Worm (Caenorhabditis elegans) whole organism, L1 larva: ENCODE data around the gene D2096.6.
"Not testable (repeated sequence)": the region's sequence is repeated elsewhere in the genome, so short reads cannot be mapped to it uniquely, and the experiment has no call there.

ENCODE experiments used
- C04F5.9 ChIP-seq: sonication (generic microtip); optimal IDR thresholded peaks from 2 replicates; lab custom pipeline; 2016; ENCODE audit warnings: missing genetic modification characterization, missing compliant biosample characterization
- Y116A8C.19 ChIP-seq: sonication (generic microtip); optimal IDR thresholded peaks from 2 replicates; lab custom pipeline; 2016; ENCODE audit warnings: missing compliant biosample characterization, missing genetic modification characterization, borderline replicate concordance
- aha-1 ChIP-seq: fragments of 150-350 bp; optimal IDR thresholded peaks from 2 replicates; lab custom pipeline; 2014; ENCODE audit warnings: missing biosample characterization, missing genetic modification characterization
- alr-1 ChIP-seq: fragments of 200-800 bp; sonication (Bioruptor generic); optimal IDR thresholded peaks from 2 replicates; lab custom pipeline; 2018; ENCODE audit warnings: borderline replicate concordance, mild to moderate bottlenecking, missing genetic modification characterization, missing compliant biosample characterization
- aly-2 ChIP-seq: fragments of 150-350 bp; optimal IDR thresholded peaks from 2 replicates; lab custom pipeline; 2014; ENCODE audit warnings: missing biosample characterization, missing genetic modification characterization
- ceh-63 ChIP-seq: fragments of 200-800 bp; sonication (Bioruptor generic); optimal IDR thresholded peaks from 2 replicates; lab custom pipeline; 2018; ENCODE audit warnings: mild to moderate bottlenecking, missing genetic modification characterization, missing compliant biosample characterization
- ceh-82 ChIP-seq, 3 experiments: fragments of 150-350 bp in 1 of 3; sonication (generic microtip) in 2 of 3; optimal IDR thresholded peaks; 2 replicates each; lab custom pipeline; 2014 to 2017; ENCODE audit warnings: missing biosample characterization in 3 of 3, missing genetic modification characterization in 3 of 3
- ceh-88 ChIP-seq: fragments of 200-800 bp; sonication (Bioruptor generic); IDR thresholded peaks from 2 replicates; pipeline ENCODE4 v1.3.6; 2022; ENCODE audit warnings: missing genetic modification characterization, missing compliant biosample characterization
- ceh-90 ChIP-seq: sonication (generic microtip); optimal IDR thresholded peaks from 2 replicates; lab custom pipeline; 2016; ENCODE audit warnings: missing genetic modification characterization, missing compliant biosample characterization
- ces-1 ChIP-seq: fragments of 150-350 bp; optimal IDR thresholded peaks from 2 replicates; lab custom pipeline; 2014; ENCODE audit warnings: missing biosample characterization, missing genetic modification reagents, missing genetic modification characterization
- dsc-1 ChIP-seq: sonication (generic microtip); optimal IDR thresholded peaks from 2 replicates; lab custom pipeline; 2016; ENCODE audit warnings: mild to moderate bottlenecking, missing genetic modification characterization, missing compliant biosample characterization
- efl-3 ChIP-seq: fragments of 200-800 bp; sonication (Bioruptor generic); optimal IDR thresholded peaks from 2 replicates; lab custom pipeline; 2018; ENCODE audit warnings: mild to moderate bottlenecking, missing genetic modification characterization, missing compliant biosample characterization
- elt-2 ChIP-seq: sonication (generic microtip); optimal IDR thresholded peaks from 2 replicates; lab custom pipeline; 2016; ENCODE audit warnings: missing genetic modification characterization, mild to moderate bottlenecking, inconsistent platforms, missing compliant biosample characterization, missing genetic modification reagents
- elt-3 ChIP-seq, 6 experiments: fragments of 150-350 bp in 1 of 6; sonication (generic microtip); optimal IDR thresholded peaks; 2 replicates each; lab custom pipeline; 2017 to 2018; ENCODE audit warnings: missing biosample characterization in 6 of 6, missing genetic modification characterization in 6 of 6, inconsistent platforms in 1 of 6
- grh-1 ChIP-seq: fragments of 200-800 bp; sonication (Bioruptor generic); IDR thresholded peaks from 2 replicates; pipeline ENCODE4 v1.3.6; 2022; ENCODE audit warnings: missing genetic modification reagents, missing genetic modification characterization, missing compliant biosample characterization
- hlh-17 ChIP-seq: fragments of 200-800 bp; sonication (Bioruptor generic); optimal IDR thresholded peaks from 2 replicates; lab custom pipeline; 2018; ENCODE audit warnings: missing genetic modification characterization, mild to moderate bottlenecking, missing compliant biosample characterization, moderate library complexity, borderline replicate concordance
- lin-13 ChIP-seq: fragments of 150-350 bp; optimal IDR thresholded peaks from 2 replicates; lab custom pipeline; 2014; ENCODE audit warnings: missing biosample characterization, missing genetic modification reagents, missing genetic modification characterization
- lin-14 ChIP-seq: fragments of 200-800 bp; sonication (Bioruptor generic); optimal IDR thresholded peaks from 2 replicates; lab custom pipeline; 2018; ENCODE audit warnings: mild to moderate bottlenecking, missing genetic modification characterization, moderate library complexity, missing compliant biosample characterization
- lin-35 ChIP-seq, 2 experiments: fragments of 150-350 bp; optimal IDR thresholded peaks; 2 replicates each; lab custom pipeline; 2014; ENCODE audit warnings: missing biosample characterization in 2 of 2, missing genetic modification characterization in 2 of 2, missing genetic modification reagents in 2 of 2
- nhr-11 ChIP-seq: fragments of 150-350 bp; optimal IDR thresholded peaks from 2 replicates; lab custom pipeline; 2014; ENCODE audit warnings: missing biosample characterization, missing genetic modification characterization
- nhr-19 ChIP-seq: fragments of 200-800 bp; sonication (Bioruptor generic); conservative IDR thresholded peaks from 2 replicates; pipeline ENCODE4 v1.3.6; 2022; ENCODE audit warnings: missing genetic modification characterization, missing compliant biosample characterization
- nhr-20 ChIP-seq: sonication (generic microtip); optimal IDR thresholded peaks from 2 replicates; lab custom pipeline; 2016; ENCODE audit warnings: mild to moderate bottlenecking, missing genetic modification characterization, missing compliant biosample characterization
- nhr-28 ChIP-seq: fragments of 150-350 bp; optimal IDR thresholded peaks from 2 replicates; lab custom pipeline; 2014; ENCODE audit warnings: missing biosample characterization, missing genetic modification characterization
- nhr-76 ChIP-seq: sonication (generic microtip); optimal IDR thresholded peaks from 2 replicates; lab custom pipeline; 2017; ENCODE audit warnings: missing biosample characterization, missing genetic modification characterization
- nhr-77 ChIP-seq: fragments of 150-350 bp; optimal IDR thresholded peaks from 2 replicates; lab custom pipeline; 2014; ENCODE audit warnings: missing biosample characterization, missing genetic modification characterization
- nhr-84 ChIP-seq: sonication (generic microtip); optimal IDR thresholded peaks from 2 replicates; lab custom pipeline; 2017; ENCODE audit warnings: missing biosample characterization, missing genetic modification characterization
- nhr-85 ChIP-seq: sonication (generic microtip); peaks from one replicate; lab custom pipeline; 2016; ENCODE audit warnings: missing genetic modification characterization, inconsistent platforms, missing compliant biosample characterization
- nhr-90 ChIP-seq: sonication (generic microtip); optimal IDR thresholded peaks from 2 replicates; lab custom pipeline; 2016; ENCODE audit warnings: mild to moderate bottlenecking, missing genetic modification characterization, missing compliant biosample characterization; ENCODE audit not compliant: poor library complexity
- pax-3 ChIP-seq: fragments of 200-800 bp; sonication (Bioruptor generic); optimal IDR thresholded peaks from 2 replicates; lab custom pipeline; 2018; ENCODE audit warnings: mild to moderate bottlenecking, missing genetic modification characterization, moderate library complexity, missing compliant biosample characterization
- pqm-1 ChIP-seq: sonication (generic microtip); optimal IDR thresholded peaks from 3 replicates; lab custom pipeline; 2017; ENCODE audit warnings: missing biosample characterization, missing genetic modification characterization
- snpc-4 ChIP-seq: fragments of 150-350 bp; optimal IDR thresholded peaks from 2 replicates; lab custom pipeline; 2014; ENCODE audit warnings: missing biosample characterization, missing genetic modification characterization
- sox-4 ChIP-seq: sonication (generic microtip); optimal IDR thresholded peaks from 2 replicates; lab custom pipeline; 2016; ENCODE audit warnings: missing genetic modification characterization, missing compliant biosample characterization
- sptf-1 ChIP-seq: fragments of 150-350 bp; optimal IDR thresholded peaks from 2 replicates; lab custom pipeline; 2014; ENCODE audit warnings: missing biosample characterization, missing genetic modification characterization
- tlp-1 ChIP-seq: fragments of 150-350 bp; optimal IDR thresholded peaks from 2 replicates; lab custom pipeline; 2014; ENCODE audit warnings: missing biosample characterization, missing genetic modification characterization
- xbp-1 ChIP-seq: sonication (generic microtip); optimal IDR thresholded peaks from 2 replicates; lab custom pipeline; 2016; ENCODE audit warnings: missing genetic modification characterization, missing compliant biosample characterization

Gene D2096.6

DNA sequence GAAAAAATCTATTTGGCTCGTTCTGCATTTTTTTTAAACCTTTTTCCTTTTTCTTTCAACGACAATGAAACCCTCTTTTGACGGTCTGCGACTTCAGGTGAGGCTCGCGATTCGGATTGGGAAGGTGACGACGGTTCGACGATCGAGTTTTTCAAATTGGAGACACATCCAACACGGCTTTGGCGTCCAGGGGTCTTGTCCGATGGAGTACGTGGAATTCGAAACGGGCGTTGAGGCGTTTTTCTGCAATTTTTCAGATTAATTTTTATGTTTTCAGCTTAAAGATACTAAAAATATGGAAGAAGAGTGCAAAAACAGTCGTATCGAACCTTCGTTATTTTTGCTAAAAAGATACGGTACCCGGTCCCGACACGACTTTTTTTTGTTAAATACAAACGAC is 20.1 kb upstream of the D2096.6 start, which contains the start of gene D2096.10:
D2096.10 (minus strand) TSS at position 101 of the 400 bp plus-strand sequence.
- not testable (repeated sequence) for TF ChIP-seq nhr-20 (tag; lab: Kevin White, UChicago); nhr-11; aly-2 (tag; lab: Kevin White, UChicago)
- TF ChIP-seq, all 84 proteins: peak for 0; not testable (repeated sequence) for 84

ce11 chrIV:8385662-8386061 is 16.6 kb upstream of the D2096.6 start:
- TF ChIP-seq nhr-28, result no peak
- TF ChIP-seq lin-14 (GFP tag; lab: Kevin White, UChicago), result peak; percentile 39

ce11 chrIV:8384737-8385136 is 15.7 kb upstream of the D2096.6 start:
- TF ChIP-seq pax-3 (tag; lab: Kevin White, UChicago) (no peak), C04F5.9 (tag; lab: Kevin White, UChicago) (no peak), Y116A8C.19 (tag; lab: Kevin White, UChicago) (no peak), tlp-1 (no peak), sox-4 (tag; lab: Kevin White, UChicago) (no peak), pqm-1 (tag; lab: Kevin White, UChicago) (no peak), ceh-88 (GFP tag; lab: Robert Waterston, UW) (no peak), elt-3 (tag; optimal IDR thresholded peaks at IDR 0.05; lab: Kevin White, UChicago) (no peak), efl-3 (GFP tag; lab: Kevin White, UChicago) (no peak), nhr-85 (tag; lab: Kevin White, UChicago) (no peak), lin-13 (GFP tag; lab: Kevin White, UChicago) (no peak), ceh-63 (GFP tag; lab: Kevin White, UChicago) (no peak), lin-14 (GFP tag; lab: Kevin White, UChicago) (no peak), aha-1 (no peak), nhr-28 (no peak)

DNA sequence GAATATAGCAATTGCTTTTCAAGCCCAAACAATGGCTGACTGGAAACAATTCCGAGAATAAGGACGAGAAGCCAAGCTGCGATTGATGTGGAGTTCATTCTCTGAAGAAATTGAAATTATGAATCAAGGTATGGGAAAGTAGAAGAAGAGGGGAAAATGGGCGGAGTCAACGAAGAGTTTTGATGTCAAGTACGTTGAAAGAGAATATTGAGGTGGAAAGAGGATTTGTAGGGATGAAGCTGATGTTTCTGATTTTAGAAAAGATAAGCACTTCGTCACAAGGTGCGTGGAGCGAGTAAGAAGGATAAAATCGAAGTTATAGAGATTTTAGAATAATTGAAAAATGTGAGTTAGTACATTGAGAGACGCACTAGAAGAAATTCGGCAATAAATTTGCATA is 13.7 kb upstream of the D2096.6 start, which contains the start of gene D2096.9:
D2096.9 (minus strand) TSS at position 101 of the 400 bp plus-strand sequence.
- TF ChIP-seq alr-1 (no peak), dsc-1 (peak; percentile 45), nhr-84 (no peak), ceh-90 (no peak), hlh-17 (no peak)

DNA sequence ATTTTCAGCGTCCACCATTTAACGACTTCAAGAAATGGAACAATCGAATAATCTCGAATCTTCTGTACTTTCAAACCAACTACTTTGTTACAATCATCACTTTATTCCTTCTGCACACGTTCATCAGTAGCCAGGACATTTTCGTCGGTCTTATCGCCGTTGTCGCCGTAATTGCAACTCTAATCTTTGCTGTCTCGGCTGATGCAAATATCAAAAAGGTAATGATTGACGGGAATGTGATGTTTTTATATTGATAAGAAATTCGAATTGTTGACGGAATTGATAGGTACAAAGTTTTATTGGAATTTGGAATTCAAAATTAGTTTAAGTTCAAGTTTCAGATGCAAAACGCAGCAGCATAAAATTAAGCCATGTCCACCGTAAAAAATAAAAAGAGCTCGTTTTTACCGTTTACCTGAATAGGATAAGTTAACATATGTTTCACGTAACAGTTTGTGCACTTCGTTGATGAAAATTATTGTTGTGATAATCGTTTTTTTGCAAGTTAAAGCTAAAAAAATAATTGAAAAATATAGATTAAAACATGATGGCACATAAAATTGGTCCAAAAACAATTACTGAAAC is 11.3 kb upstream of the D2096.6 start:
- TF ChIP-seq elt-2 (tag; lab: Kevin White, UChicago) (peak; percentile 86), ces-1 (GFP tag; lab: Kevin White, UChicago) (no peak), lin-14 (GFP tag; lab: Kevin White, UChicago) (peak; percentile 12), lin-35 (GFP tag; optimal IDR thresholded peaks at IDR 0.05; lab: Kevin White, UChicago) (peak in 1 of 2 experiments; percentile 27), grh-1 (GFP tag; lab: Robert Waterston, UW) (no peak), pqm-1 (tag; lab: Kevin White, UChicago) (peak; percentile 75), pax-3 (tag; lab: Kevin White, UChicago) (no peak)

ce11 chrIV:8379683-8380082 is 10.6 kb upstream of the D2096.6 start, which contains the start of gene praf-3:
Gene praf-3, plus strand, starts transcription at chrIV:8379983.
- TF ChIP-seq ceh-82 (tag; optimal IDR thresholded peaks at IDR 0.05; lab: Kevin White, UChicago), result no peak
- TF ChIP-seq alr-1, result no peak
- TF ChIP-seq nhr-19 (GFP tag; lab: Robert Waterston, UW), result no peak
- no peak for TF ChIP-seq nhr-77
- no peak for TF ChIP-seq sptf-1
- no peak for TF ChIP-seq dsc-1
- TF ChIP-seq xbp-1 (tag; lab: Kevin White, UChicago), result no peak
- no peak for TF ChIP-seq nhr-11
- no peak for TF ChIP-seq nhr-90
- no peak for TF ChIP-seq nhr-76 (tag; lab: Kevin White, UChicago)
- TF ChIP-seq snpc-4 (tag; lab: Kevin White, UChicago), result no peak
- TF ChIP-seq, all 84 proteins: peak for 0
